Fruit fly (Drosophila melanogaster): ENCODE data around the gene nAChRalpha4.

DNA sequence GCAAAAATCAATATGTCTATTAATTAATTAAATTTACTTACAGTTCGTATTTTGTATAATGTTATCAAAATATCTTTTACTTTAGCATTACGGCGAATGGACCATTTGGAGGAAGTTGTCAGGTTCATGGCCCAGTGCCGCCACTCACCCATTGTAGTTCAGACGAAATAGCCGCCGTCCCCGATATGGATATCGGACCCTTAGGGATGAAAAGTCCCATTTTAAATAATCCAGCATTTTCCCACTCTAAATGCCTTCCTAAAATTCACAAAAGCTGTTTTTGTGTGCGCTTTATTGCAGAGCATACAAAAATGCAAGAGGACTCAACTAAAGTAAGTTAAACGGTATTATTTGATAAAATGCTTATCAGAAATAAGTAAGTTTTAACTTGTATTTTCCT lies 71.7 kb downstream of the nAChRalpha4 start:
- TF ChIP-seq psq (GFP tag; optimal IDR thresholded peaks at IDR 0.05) (no peak), az2 (GFP tag; optimal IDR thresholded peaks at IDR 0.05) (no peak), br (optimal IDR thresholded peaks at IDR 0.05) (no peak), Kr (GFP tag; optimal IDR thresholded peaks at IDR 0.05) (no peak)
